Worm (Caenorhabditis elegans): ENCODE results near the gene F14F8.8.

DNA sequence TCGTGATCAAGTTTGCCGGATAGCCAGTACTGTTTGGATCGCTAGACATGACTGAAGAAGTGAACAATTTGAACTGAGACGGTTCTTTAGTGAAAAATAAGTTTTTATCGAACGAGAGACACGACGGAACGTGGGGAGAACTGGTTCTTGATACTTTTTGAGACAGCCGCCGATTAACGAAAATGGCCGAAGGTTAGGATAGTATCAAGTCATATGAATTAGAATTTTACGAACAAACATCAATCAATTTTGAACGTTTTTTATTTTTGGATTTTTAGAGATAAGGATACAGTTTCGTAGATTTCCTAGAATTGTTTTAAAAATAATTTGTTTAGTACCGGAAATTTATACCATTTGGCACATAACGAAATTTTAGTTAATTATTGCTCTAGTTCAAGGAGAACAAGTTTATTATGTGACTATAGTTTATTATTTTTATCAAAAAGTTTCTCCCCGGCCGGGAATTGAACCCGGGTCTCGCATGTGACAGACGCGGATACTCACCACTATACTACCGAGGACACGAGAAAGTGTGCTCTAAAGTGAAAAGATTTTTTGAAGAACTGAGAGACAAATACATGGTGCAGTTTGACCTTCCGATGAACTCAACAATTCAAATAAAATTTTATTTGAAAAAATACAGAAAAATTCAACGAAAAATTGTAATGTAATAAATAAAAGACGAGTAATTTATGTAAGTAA, 23.6 kb downstream of the F14F8.8 start, which contains the start of gene W06G6.20:
- no peak for TF ChIP-seq ama-1 (optimal IDR thresholded peaks at IDR 0.05)
- no peak for TF ChIP-seq ama-1 (GFP tag; optimal IDR thresholded peaks at IDR 0.05)
- no peak for TF ChIP-seq bed-2 (GFP tag; IDR thresholded peaks at IDR 0.05)
- TF ChIP-seq lin-35 (GFP tag; optimal IDR thresholded peaks at IDR 0.05): no peak
- TF ChIP-seq die-1 (tag; optimal IDR thresholded peaks at IDR 0.05): peak; percentile 72
- no peak for TF ChIP-seq gei-17 (GFP tag; optimal IDR thresholded peaks at IDR 0.05)

All from whole organism, young adult.